Worm (Caenorhabditis elegans) whole organism, late embryonic: Measurements from ENCODE around the gene M01H9.2.

Source experiments
- C38D4.7 ChIP-seq: fragments of 200-800 bp; sonication (Bioruptor generic); optimal IDR thresholded peaks from 2 replicates; lab custom pipeline; 2018; ENCODE audit warnings: mild to moderate bottlenecking, missing genetic modification characterization, moderate library complexity, missing compliant biosample characterization
- F13H6.1 ChIP-seq: sonication (generic microtip); optimal IDR thresholded peaks from 2 replicates; lab custom pipeline; 2016; ENCODE audit warnings: missing genetic modification characterization, missing compliant biosample characterization
- K02D7.2 ChIP-seq: sonication (generic microtip); optimal IDR thresholded peaks from 2 replicates; lab custom pipeline; 2017; ENCODE audit warnings: mild to moderate bottlenecking, missing genetic modification characterization, missing compliant biosample characterization
- K09A11.1 ChIP-seq: sonication (generic microtip); optimal IDR thresholded peaks from 2 replicates; lab custom pipeline; 2017; ENCODE audit warnings: antibody characterized with exemption, mild to moderate bottlenecking, missing genetic modification characterization, missing compliant biosample characterization; ENCODE audit not compliant: insufficient read depth
- T23F11.4 ChIP-seq: fragments of 200-800 bp; sonication (Bioruptor generic); optimal IDR thresholded peaks from 2 replicates; lab custom pipeline; 2018; ENCODE audit warnings: mild to moderate bottlenecking, missing genetic modification characterization, missing compliant biosample characterization
- ama-1 ChIP-seq: fragments of 150-350 bp; optimal IDR thresholded peaks from 2 replicates; lab custom pipeline; 2014
- ceh-14 ChIP-seq: sonication (generic microtip); optimal IDR thresholded peaks from 2 replicates; lab custom pipeline; 2016; ENCODE audit warnings: missing genotype, missing genetic modification characterization, missing compliant biosample characterization
- ceh-18 ChIP-seq: sonication (generic microtip); optimal IDR thresholded peaks from 2 replicates; lab custom pipeline; 2016; ENCODE audit warnings: missing genetic modification characterization, missing compliant biosample characterization
- ceh-2 ChIP-seq: sonication (generic microtip); optimal IDR thresholded peaks from 2 replicates; lab custom pipeline; 2016; ENCODE audit warnings: missing genotype, missing genetic modification characterization, missing compliant biosample characterization
- ceh-22 ChIP-seq: sonication (generic microtip); optimal IDR thresholded peaks from 2 replicates; lab custom pipeline; 2017; ENCODE audit warnings: missing biosample characterization, missing genetic modification characterization
- ceh-24 ChIP-seq: sonication (generic microtip); optimal IDR thresholded peaks from 2 replicates; lab custom pipeline; 2016; ENCODE audit warnings: mild to moderate bottlenecking, missing genetic modification characterization, missing compliant biosample characterization
- ceh-30 ChIP-seq: fragments of 150-350 bp; optimal IDR thresholded peaks from 2 replicates; lab custom pipeline; 2014; ENCODE audit warnings: missing biosample characterization, missing genetic modification characterization
- ceh-31 ChIP-seq: sonication (generic microtip); optimal IDR thresholded peaks from 2 replicates; lab custom pipeline; 2016; ENCODE audit warnings: missing genetic modification characterization, missing compliant biosample characterization
- ceh-34 ChIP-seq: sonication (generic microtip); optimal IDR thresholded peaks from 2 replicates; lab custom pipeline; 2016; ENCODE audit warnings: mild to moderate bottlenecking, missing genetic modification characterization, missing compliant biosample characterization
- ceh-45 ChIP-seq: fragments of 200-800 bp; sonication (Bioruptor generic); IDR thresholded peaks from 2 replicates; pipeline ENCODE4 v1.3.6; 2022; ENCODE audit warnings: missing genetic modification reagents, missing genetic modification characterization, missing compliant biosample characterization
- ceh-9 ChIP-seq: sonication (generic microtip); optimal IDR thresholded peaks from 2 replicates; lab custom pipeline; 2016; ENCODE audit warnings: mild to moderate bottlenecking, missing genetic modification characterization, inconsistent platforms, missing compliant biosample characterization
- che-1 ChIP-seq: sonication (generic microtip); optimal IDR thresholded peaks from 2 replicates; lab custom pipeline; 2016; ENCODE audit warnings: mild to moderate bottlenecking, missing genetic modification characterization, missing compliant biosample characterization
- dve-1 ChIP-seq: sonication (generic microtip); optimal IDR thresholded peaks from 2 replicates; lab custom pipeline; 2017; ENCODE audit warnings: antibody characterized with exemption, mild to moderate bottlenecking, missing genetic modification characterization, missing compliant biosample characterization
- ets-4 ChIP-seq: sonication (generic microtip); optimal IDR thresholded peaks from 2 replicates; lab custom pipeline; 2016; ENCODE audit warnings: missing genetic modification characterization, missing compliant biosample characterization
- fax-1 ChIP-seq: sonication (generic microtip); optimal IDR thresholded peaks from 2 replicates; lab custom pipeline; 2016; ENCODE audit warnings: missing genotype, missing genetic modification characterization, missing compliant biosample characterization
- fkh-10 ChIP-seq: fragments of 150-350 bp; optimal IDR thresholded peaks from 2 replicates; lab custom pipeline; 2014; ENCODE audit warnings: missing biosample characterization, missing genetic modification reagents, missing genetic modification characterization
- fkh-6 ChIP-seq: sonication (generic microtip); optimal IDR thresholded peaks from 2 replicates; lab custom pipeline; 2016; ENCODE audit warnings: missing genetic modification characterization, missing compliant biosample characterization
- hlh-13 ChIP-seq: fragments of 200-800 bp; sonication (Bioruptor generic); optimal IDR thresholded peaks from 2 replicates; lab custom pipeline; 2018; ENCODE audit warnings: mild to moderate bottlenecking, missing genetic modification characterization, missing compliant biosample characterization
- hlh-15 ChIP-seq: sonication (generic microtip); optimal IDR thresholded peaks from 2 replicates; lab custom pipeline; 2016; ENCODE audit warnings: missing genetic modification characterization, missing compliant biosample characterization
- lim-6 ChIP-seq: sonication (generic microtip); optimal IDR thresholded peaks from 2 replicates; lab custom pipeline; 2016; ENCODE audit warnings: missing genetic modification characterization, missing compliant biosample characterization
- lin-11 ChIP-seq: fragments of 200-800 bp; sonication (Bioruptor generic); optimal IDR thresholded peaks from 2 replicates; lab custom pipeline; 2018; ENCODE audit warnings: mild to moderate bottlenecking, missing genetic modification characterization, missing compliant biosample characterization
- nfya-1 ChIP-seq: sonication (generic microtip); optimal IDR thresholded peaks from 2 replicates; lab custom pipeline; 2017; ENCODE audit warnings: missing genetic modification characterization, mild to moderate bottlenecking, missing compliant biosample characterization, antibody characterized with exemption, moderate library complexity
- nhr-232 ChIP-seq: sonication (generic microtip); optimal IDR thresholded peaks from 2 replicates; lab custom pipeline; 2016; ENCODE audit warnings: missing genetic modification characterization, missing compliant biosample characterization
- odd-2 ChIP-seq: sonication (generic microtip); optimal IDR thresholded peaks from 2 replicates; lab custom pipeline; 2017; ENCODE audit warnings: antibody characterized with exemption, mild to moderate bottlenecking, missing genetic modification characterization, missing compliant biosample characterization
- pag-3 ChIP-seq: sonication (generic microtip); optimal IDR thresholded peaks from 2 replicates; lab custom pipeline; 2016; ENCODE audit warnings: missing compliant biosample characterization, missing genetic modification characterization, borderline replicate concordance
- pha-2 ChIP-seq: sonication (generic microtip); optimal IDR thresholded peaks from 2 replicates; lab custom pipeline; 2017; ENCODE audit warnings: mild to moderate bottlenecking, missing genetic modification characterization, missing compliant biosample characterization
- pha-4 ChIP-seq: fragments of 150-350 bp; optimal IDR thresholded peaks from 2 replicates; lab custom pipeline; 2018; ENCODE audit warnings: missing biosample characterization, missing genetic modification reagents, missing genetic modification characterization
- pros-1 ChIP-seq: fragments of 150-350 bp; optimal IDR thresholded peaks from 2 replicates; lab custom pipeline; 2014; ENCODE audit warnings: missing biosample characterization, missing genetic modification reagents, missing genetic modification characterization
- rnt-1 ChIP-seq: sonication (generic microtip); optimal IDR thresholded peaks from 2 replicates; lab custom pipeline; 2016; ENCODE audit warnings: missing genetic modification characterization, missing compliant biosample characterization
- sdc-2 ChIP-seq: sonication (generic microtip); optimal IDR thresholded peaks from 2 replicates; lab custom pipeline; 2016; ENCODE audit warnings: missing genotype, missing genetic modification characterization, missing compliant biosample characterization
- sox-4 ChIP-seq: sonication (generic microtip); optimal IDR thresholded peaks from 2 replicates; lab custom pipeline; 2017; ENCODE audit warnings: mild to moderate bottlenecking, missing genetic modification characterization, inconsistent platforms, missing compliant biosample characterization
- syd-9 ChIP-seq: sonication (generic microtip); optimal IDR thresholded peaks from 2 replicates; lab custom pipeline; 2016; ENCODE audit warnings: mild to moderate bottlenecking, missing genetic modification characterization, moderate library complexity, missing compliant biosample characterization
- tbx-2 ChIP-seq: sonication (generic microtip); optimal IDR thresholded peaks from 2 replicates; lab custom pipeline; 2016; ENCODE audit warnings: missing genetic modification characterization, missing compliant biosample characterization
- tbx-7 ChIP-seq: sonication (generic microtip); optimal IDR thresholded peaks from 2 replicates; lab custom pipeline; 2016; ENCODE audit warnings: missing genotype, missing genetic modification characterization, missing compliant biosample characterization
- ttx-3 ChIP-seq: sonication (generic microtip); optimal IDR thresholded peaks from 2 replicates; lab custom pipeline; 2016; ENCODE audit warnings: missing genetic modification reagents, missing genetic modification characterization, missing compliant biosample characterization
- unc-3 ChIP-seq, 2 experiments: fragments of 200-800 bp in 1 of 2; sonication (Bioruptor generic) in 1 of 2; sonication (generic microtip) in 1 of 2; conservative IDR thresholded peaks in 1 of 2; optimal IDR thresholded peaks in 1 of 2; 2 replicates each; pipeline versions ENCODE4 v1.3.6 to Lab custom; 2016 to 2022; ENCODE audit warnings: missing compliant biosample characterization in 2 of 2, missing genetic modification characterization in 2 of 2, missing genetic modification reagents in 1 of 2
- unc-42 ChIP-seq: sonication (generic microtip); optimal IDR thresholded peaks from 2 replicates; lab custom pipeline; 2016; ENCODE audit warnings: missing genotype, missing genetic modification characterization, missing compliant biosample characterization
- ztf-16 ChIP-seq: sonication (generic microtip); optimal IDR thresholded peaks from 2 replicates; lab custom pipeline; 2017; ENCODE audit warnings: missing genetic modification characterization, missing compliant biosample characterization

Gene M01H9.2

ce11 chrIV:4463132-4463531, at the start of gene M01H9.2:
Gene M01H9.2, minus strand, starts transcription at chrIV:4463232.
- TF ChIP-seq pha-4 (tag; lab: Kevin White, UChicago): no peak
- TF ChIP-seq nfya-1 (tag; lab: Kevin White, UChicago): no peak
- no peak for TF ChIP-seq fax-1 (tag; lab: Kevin White, UChicago)
- no peak for TF ChIP-seq ama-1 (lab: Kevin White, UChicago)
- no peak for TF ChIP-seq K09A11.1 (tag; lab: Kevin White, UChicago)
- TF ChIP-seq C38D4.7: no peak
- TF ChIP-seq ceh-22 (tag; lab: Kevin White, UChicago): no peak
- no peak for TF ChIP-seq ceh-30
- no peak for TF ChIP-seq hlh-13 (GFP tag; lab: Kevin White, UChicago)
- TF ChIP-seq ceh-24 (tag; lab: Kevin White, UChicago): no peak
- no peak for TF ChIP-seq sox-4 (tag; lab: Kevin White, UChicago)
- TF ChIP-seq fkh-10 (GFP tag; lab: Kevin White, UChicago): no peak

DNA sequence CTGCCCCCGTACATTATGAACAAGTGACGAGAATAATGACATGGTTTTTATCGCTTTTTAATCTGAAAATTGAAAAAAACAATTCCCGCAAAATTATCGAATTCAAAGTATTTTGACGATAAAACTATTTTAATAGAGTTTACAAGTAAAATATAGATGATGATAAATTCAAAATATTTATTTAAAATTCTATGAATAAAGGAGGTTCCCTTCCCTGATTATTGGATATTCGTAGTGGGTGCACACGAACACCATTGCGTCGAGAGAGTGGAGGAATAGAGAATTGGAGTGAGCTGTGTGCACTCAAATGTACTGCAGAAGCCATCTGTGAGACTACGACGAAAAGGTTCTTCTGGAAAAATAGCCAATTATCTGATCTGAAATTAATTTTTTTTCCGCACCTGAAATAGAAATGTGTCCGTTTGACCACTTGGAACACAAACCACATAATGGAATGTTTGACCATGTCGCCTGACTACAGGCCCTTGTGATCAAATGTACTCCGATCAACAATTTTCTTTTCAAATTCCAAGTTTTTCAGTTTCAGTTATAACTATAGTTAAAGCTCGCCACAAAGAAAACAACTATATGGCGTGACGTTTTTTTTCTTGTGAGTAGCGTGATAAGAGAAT, 48.3 kb upstream of the M01H9.2 start, which contains the start of the genes rfth-1 and ZK180.8:
Gene rfth-1, minus strand, starts transcription at position 51 of the 632 bp plus-strand sequence.
Gene ZK180.8, minus strand, starts transcription at position 466 of the 632 bp plus-strand sequence.
- no peak for TF ChIP-seq unc-3 (GFP tag; conservative IDR thresholded peaks at IDR 0.05; lab: Robert Waterston, UW)
- TF ChIP-seq unc-3 (tag; optimal IDR thresholded peaks at IDR 0.05; lab: Kevin White, UChicago): no peak
- no peak for TF ChIP-seq tbx-2 (tag; lab: Kevin White, UChicago)
- no peak for TF ChIP-seq ceh-31 (tag; lab: Kevin White, UChicago)
- no peak for TF ChIP-seq hlh-13 (GFP tag; lab: Kevin White, UChicago)
- TF ChIP-seq F13H6.1: no peak
- no peak for TF ChIP-seq rnt-1 (tag; lab: Kevin White, UChicago)
- TF ChIP-seq lin-11 (tag; lab: Kevin White, UChicago): no peak
- TF ChIP-seq lim-6 (tag; lab: Kevin White, UChicago): no peak
- no peak for TF ChIP-seq nfya-1 (tag; lab: Kevin White, UChicago)
- TF ChIP-seq pros-1: no peak
- TF ChIP-seq ceh-14 (tag; lab: Kevin White, UChicago): no peak
- no peak for TF ChIP-seq ttx-3 (tag; lab: Kevin White, UChicago)
- no peak for TF ChIP-seq ceh-45
- no peak for TF ChIP-seq ceh-34 (tag; lab: Kevin White, UChicago)
- no peak for TF ChIP-seq odd-2 (tag; lab: Kevin White, UChicago)

- TF ChIP-seq hlh-15 (no peak), K02D7.2 (tag; lab: Kevin White, UChicago) (no peak), sdc-2 (tag; lab: Kevin White, UChicago) (no peak), ttx-3 (tag; lab: Kevin White, UChicago) (no peak), nfya-1 (tag; lab: Kevin White, UChicago) (peak; percentile 4), ceh-18 (tag; lab: Kevin White, UChicago) (peak; percentile 52), pag-3 (tag; lab: Kevin White, UChicago) (no peak)
These were observed 43.6 kb upstream of the M01H9.2 start, which contains the start of gene gbb-2 for ce11 chrIV:4506637-4507036. Gene gbb-2, minus strand, starts transcription at chrIV:4506748.

ce11 chrIV:4505078-4505477, 42.0 kb upstream of the M01H9.2 start:
- TF ChIP-seq ceh-31 (tag; lab: Kevin White, UChicago): peak; percentile 51
- peak; percentile 96 for TF ChIP-seq unc-42 (tag; lab: Kevin White, UChicago)
- no peak for TF ChIP-seq ceh-9 (tag; lab: Kevin White, UChicago)

DNA sequence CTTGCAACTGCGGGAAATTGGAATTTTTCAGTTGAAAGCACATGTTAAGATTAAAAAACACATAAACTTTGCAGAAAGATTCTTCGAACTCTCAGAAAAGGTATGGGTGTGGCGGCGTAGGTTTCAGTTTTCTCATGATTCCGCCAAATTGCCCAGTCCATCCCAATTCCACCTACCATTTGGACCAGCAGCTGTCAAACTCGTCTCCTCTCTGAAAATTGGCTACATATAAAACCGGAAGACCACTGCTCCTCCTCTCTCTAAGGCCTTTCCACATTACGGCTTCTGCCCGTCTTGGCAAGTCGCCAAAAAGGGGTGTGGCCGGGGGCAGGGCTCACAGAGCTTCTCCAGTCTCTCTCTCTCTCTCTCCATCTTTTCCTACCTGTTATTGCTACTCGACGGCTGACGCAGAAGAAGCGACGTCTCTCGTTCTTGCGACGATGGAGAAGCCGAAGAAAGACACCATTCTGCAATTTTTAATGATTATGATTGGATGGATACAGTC, 27.2 kb upstream of the M01H9.2 start, which contains the start of gene ZK180.7:
Gene ZK180.7, plus strand, starts transcription at position 395 of the 505 bp plus-strand sequence.
- TF ChIP-seq pha-2 (no peak), ets-4 (tag; lab: Kevin White, UChicago) (no peak), nhr-232 (tag; lab: Kevin White, UChicago) (no peak), sdc-2 (tag; lab: Kevin White, UChicago) (no peak), syd-9 (no peak), fkh-6 (tag; lab: Kevin White, UChicago) (no peak), T23F11.4 (no peak), ceh-2 (no peak), ztf-16 (tag; lab: Kevin White, UChicago) (no peak), hlh-15 (no peak), dve-1 (no peak), ceh-30 (no peak), tbx-7 (no peak), lim-6 (tag; lab: Kevin White, UChicago) (no peak), che-1 (tag; lab: Kevin White, UChicago) (no peak), ceh-34 (tag; lab: Kevin White, UChicago) (no peak), K09A11.1 (tag; lab: Kevin White, UChicago) (no peak)
